Worm (Caenorhabditis elegans) whole organism, early embryonic: ENCODE results near the gene glb-29.

Experiments used
- ama-1 ChIP-seq: fragments of 150-350 bp; optimal IDR thresholded peaks from 2 replicates; lab custom pipeline; 2014
- ceh-36 ChIP-seq: sonication (generic microtip); optimal IDR thresholded peaks from 2 replicates; lab custom pipeline; 2016; ENCODE audit warnings: missing genetic modification characterization, inconsistent platforms, missing compliant biosample characterization
- ets-7 ChIP-seq: sonication (generic microtip); optimal IDR thresholded peaks from 2 replicates; lab custom pipeline; 2016; ENCODE audit warnings: missing genotype, missing genetic modification characterization, missing compliant biosample characterization
- flt-1 ChIP-seq: fragments of 200-800 bp; sonication (Bioruptor generic); IDR thresholded peaks from 2 replicates; pipeline ENCODE4 v1.3.6; 2022; ENCODE audit warnings: missing genetic modification characterization, missing compliant biosample characterization
- scrt-1 ChIP-seq: fragments of 200-800 bp; sonication (Bioruptor generic); IDR thresholded peaks from 2 replicates; pipeline ENCODE4 v1.3.6; 2022; ENCODE audit warnings: missing genetic modification characterization, missing compliant biosample characterization
- tbx-11 ChIP-seq: fragments of 200-800 bp; sonication (Bioruptor generic); IDR thresholded peaks from 2 replicates; pipeline ENCODE4 v1.3.6; 2022; ENCODE audit warnings: missing genetic modification characterization, missing compliant biosample characterization
- tbx-37 ChIP-seq: fragments of 200-800 bp; sonication (Bioruptor generic); conservative IDR thresholded peaks from 2 replicates; pipeline ENCODE4 v1.3.6; 2022; ENCODE audit warnings: missing genetic modification reagents, missing genetic modification characterization, missing compliant biosample characterization

DNA sequence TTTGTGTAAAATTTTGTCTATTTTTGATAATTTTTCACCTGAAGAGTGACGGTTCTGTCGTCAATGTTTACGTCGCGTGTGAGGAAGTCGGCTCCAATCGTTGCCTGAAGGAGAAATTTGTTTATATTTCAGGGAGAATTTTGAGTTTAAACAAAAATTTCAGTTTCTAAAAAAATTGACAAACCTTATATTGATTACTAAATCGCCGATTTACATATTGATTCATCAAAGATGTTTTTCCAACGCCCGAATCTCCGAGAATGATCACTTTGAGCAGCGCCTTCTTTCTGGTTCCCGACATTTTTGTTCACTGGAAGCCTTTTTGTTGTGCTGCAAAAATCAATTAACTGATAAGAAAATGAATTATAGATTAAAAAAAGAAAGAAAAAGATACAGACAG, 42.3 kb upstream of the glb-29 start, which contains the start of gene rab-7:
- TF ChIP-seq ama-1 (lab: Kevin White, UChicago) (no peak), tbx-11 (GFP tag; lab: Robert Waterston, UW) (no peak), ets-7 (tag; lab: Kevin White, UChicago) (no peak), tbx-37 (GFP tag; lab: Robert Waterston, UW) (no peak), flt-1 (GFP tag; lab: Robert Waterston, UW) (no peak), ceh-36 (tag; lab: Kevin White, UChicago) (no peak), scrt-1 (GFP tag; lab: Robert Waterston, UW) (no peak)
